Fruit fly (Drosophila melanogaster) whole organism, embryonic: ENCODE measurements around the gene RpS8.

ENCODE experiments used
- CG18619 ChIP-seq: fragments of 200-800 bp; sonication (Bioruptor generic); optimal IDR thresholded peaks from 3 replicates; lab custom pipeline; 2017; ENCODE audit warnings: missing biosample characterization, mild to moderate bottlenecking, missing genetic modification characterization
- CG3163 ChIP-seq: fragments of 200-800 bp; sonication (Bioruptor generic); optimal IDR thresholded peaks from 3 replicates; lab custom pipeline; 2016; ENCODE audit warnings: missing biosample characterization, missing genetic modification characterization
- Gug ChIP-seq: fragments of 200-800 bp; sonication (Bioruptor generic); IDR thresholded peaks from 4 replicates; pipeline ENCODE4 v1.3.6; 2022; ENCODE audit warnings: missing biosample characterization, missing genetic modification characterization
- lilli ChIP-seq: fragments of 200-800 bp; sonication (Bioruptor generic); optimal IDR thresholded peaks from 3 replicates; lab custom pipeline; 2016; ENCODE audit warnings: missing biosample characterization, missing genetic modification characterization
- tll ChIP-seq, 2 experiments: fragments of 200-800 bp in 1 of 2; fragments of >200 bp in 1 of 2; sonication (Bioruptor generic) in 1 of 2; optimal IDR thresholded peaks; 2 replicates each; lab custom pipeline; 2017 to 2019; ENCODE audit warnings: missing biosample characterization in 2 of 2, missing genetic modification characterization in 2 of 2, mild to moderate bottlenecking in 1 of 2, moderate library complexity in 1 of 2

dm6 chr3R:29905164-29905563, 43.8 kb downstream of the RpS8 start, which contains the start of gene CG15515:
- TF ChIP-seq tll (GFP tag; optimal IDR thresholded peaks at IDR 0.05; lab: Kevin White, UChicago), result no peak
- TF ChIP-seq CG3163 (GFP tag; lab: Kevin White, UChicago), result no peak
- TF ChIP-seq Gug (GFP tag; lab: Robert Waterston, UW), result no peak
- TF ChIP-seq CG18619, result no peak
- TF ChIP-seq lilli (GFP tag; lab: Kevin White, UChicago), result no peak
